Worm (Caenorhabditis elegans) whole organism, early embryonic: Measurements from ENCODE around the gene Y17D7C.1.

Source experiments
- hmg-4 ChIP-seq: fragments of 200-800 bp; sonication (Bioruptor generic); optimal IDR thresholded peaks from 2 replicates; lab custom pipeline; 2018; ENCODE audit warnings: mild to moderate bottlenecking, missing genetic modification characterization, missing compliant biosample characterization
- pes-1 ChIP-seq: fragments of 200-800 bp; sonication (Bioruptor generic); IDR thresholded peaks from 2 replicates; pipeline ENCODE4 v1.3.6; 2022; ENCODE audit warnings: missing genetic modification reagents, missing genetic modification characterization, missing compliant biosample characterization
- tbx-37 ChIP-seq: fragments of 200-800 bp; sonication (Bioruptor generic); conservative IDR thresholded peaks from 2 replicates; pipeline ENCODE4 v1.3.6; 2022; ENCODE audit warnings: missing genetic modification reagents, missing genetic modification characterization, missing compliant biosample characterization

- TF ChIP-seq hmg-4 (GFP tag; lab: Kevin White, UChicago): no peak
- no peak for TF ChIP-seq pes-1 (GFP tag; lab: Robert Waterston, UW)
- no peak for TF ChIP-seq tbx-37 (GFP tag; lab: Robert Waterston, UW)
These were observed 44.1 kb downstream of the Y17D7C.1 start, which contains the start of the genes F11D11.21 and F11D11.12 for ce11 chrV:18750445-18750844.
